Worm (Caenorhabditis elegans) whole organism, midembryonic: ENCODE results near the gene C55A1.6.

Experiments used
- cog-1 ChIP-seq: sonication (generic microtip); optimal IDR thresholded peaks from 2 replicates; lab custom pipeline; 2016; ENCODE audit warnings: missing genetic modification characterization, missing compliant biosample characterization
- flt-1 ChIP-seq: fragments of 200-800 bp; sonication (Bioruptor generic); IDR thresholded peaks from 2 replicates; pipeline ENCODE4 v1.3.6; 2022; ENCODE audit warnings: missing genetic modification characterization, missing compliant biosample characterization
- klf-2 ChIP-seq: fragments of 200-800 bp; sonication (Bioruptor generic); conservative IDR thresholded peaks from 2 replicates; pipeline ENCODE4 v1.3.6; 2022; ENCODE audit warnings: missing genetic modification reagents, missing genetic modification characterization, missing compliant biosample characterization
- ref-1 ChIP-seq: fragments of 200-800 bp; sonication (Bioruptor generic); conservative IDR thresholded peaks from 2 replicates; pipeline ENCODE4 v1.3.6; 2022; ENCODE audit warnings: missing genetic modification reagents, missing genetic modification characterization, missing compliant biosample characterization
- ztf-23 ChIP-seq: fragments of 200-800 bp; sonication (Bioruptor generic); IDR thresholded peaks from 2 replicates; pipeline ENCODE4 v1.3.6; 2022; ENCODE audit warnings: missing genetic modification reagents, missing genetic modification characterization, missing compliant biosample characterization

DNA sequence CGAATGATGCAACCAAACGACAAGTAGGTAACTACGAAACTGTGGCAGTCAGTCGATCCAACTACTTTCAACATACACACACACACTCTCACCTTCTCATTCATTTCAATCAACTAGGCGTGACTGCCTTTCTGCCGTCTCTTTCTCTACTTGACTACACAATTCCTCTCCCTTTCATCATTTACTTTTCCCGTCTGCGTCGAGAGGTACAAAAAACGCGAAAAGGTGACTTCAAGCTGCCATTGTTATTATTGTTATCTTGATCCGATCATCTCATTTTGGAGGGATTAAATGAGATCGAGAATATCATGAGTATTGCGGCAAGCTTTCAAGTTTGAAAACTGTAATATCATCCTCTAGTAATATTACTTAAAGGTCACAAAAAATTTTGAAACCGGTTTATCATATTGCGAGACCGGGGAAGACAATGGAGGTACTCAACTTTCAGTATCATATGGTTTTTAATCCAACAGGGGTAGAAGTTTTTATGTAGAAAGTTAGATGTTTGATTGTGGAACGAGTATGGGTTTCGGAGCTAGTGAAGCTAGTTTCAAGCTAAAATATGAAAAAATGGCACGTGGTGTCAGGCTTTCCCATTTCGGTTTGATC, 16.3 kb downstream of the C55A1.6 start:
- TF ChIP-seq flt-1 (GFP tag; lab: Robert Waterston, UW) = no peak
- TF ChIP-seq cog-1 (tag; lab: Kevin White, UChicago) = no peak
- no peak for TF ChIP-seq klf-2 (GFP tag; lab: Robert Waterston, UW)
- TF ChIP-seq ztf-23 (GFP tag; lab: Robert Waterston, UW) = no peak
- no peak for TF ChIP-seq ref-1 (GFP tag; lab: Robert Waterston, UW)
